Worm (Caenorhabditis elegans) whole organism, midembryonic: ENCODE results near the gene flp-23.

Experiments used
- cog-1 ChIP-seq: sonication (generic microtip); optimal IDR thresholded peaks from 2 replicates; lab custom pipeline; 2016; ENCODE audit warnings: missing genetic modification characterization, missing compliant biosample characterization
- flt-1 ChIP-seq: fragments of 200-800 bp; sonication (Bioruptor generic); IDR thresholded peaks from 2 replicates; pipeline ENCODE4 v1.3.6; 2022; ENCODE audit warnings: missing genetic modification characterization, missing compliant biosample characterization
- tab-1 ChIP-seq: fragments of 200-800 bp; sonication (Bioruptor generic); IDR thresholded peaks from 2 replicates; pipeline ENCODE4 v1.3.6; 2022; ENCODE audit warnings: missing genetic modification characterization, missing compliant biosample characterization

DNA sequence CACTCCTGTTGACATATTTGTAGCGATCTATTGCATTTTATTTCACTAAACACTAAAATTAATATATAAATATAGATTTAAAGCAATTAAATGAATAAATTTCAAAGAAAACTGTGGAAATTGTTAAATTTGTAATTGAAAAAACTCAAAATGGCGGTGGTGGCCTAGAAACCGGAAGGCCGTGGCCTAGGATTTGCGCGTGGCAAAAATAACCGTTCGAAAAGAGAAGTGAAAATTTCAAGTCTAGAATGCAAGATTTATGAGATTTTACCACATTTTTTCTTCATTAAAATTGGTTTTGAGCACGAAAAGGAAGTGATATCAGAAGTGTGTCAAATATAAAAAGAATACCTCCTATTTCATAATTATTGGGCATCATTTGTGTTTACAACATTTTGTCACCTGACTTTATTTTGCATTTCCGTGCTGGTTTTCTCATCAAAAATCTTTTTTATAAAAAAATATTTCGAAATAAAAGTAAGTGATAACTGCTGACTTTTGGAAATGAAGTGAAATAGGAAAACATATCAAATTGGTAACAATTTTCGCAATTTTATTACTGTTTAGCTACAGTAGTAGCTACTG lies 33.2 kb downstream of the flp-23 start, which contains the start of gene fli-1:
- TF ChIP-seq cog-1 (tag; lab: Kevin White, UChicago) (no peak), flt-1 (GFP tag; lab: Robert Waterston, UW) (no peak), tab-1 (GFP tag; lab: Robert Waterston, UW) (no peak)
